Worm (Caenorhabditis elegans) whole organism, L3 larva: ENCODE results near the gene col-96.

ENCODE experiments used
- aly-2 ChIP-seq: fragments of 150-350 bp; optimal IDR thresholded peaks from 2 replicates; lab custom pipeline; 2014; ENCODE audit warnings: missing biosample characterization, missing genetic modification characterization
- ama-1 ChIP-seq: fragments of 150-350 bp; optimal IDR thresholded peaks from 2 replicates; lab custom pipeline; 2018
- ceh-82 ChIP-seq: fragments of 150-350 bp; optimal IDR thresholded peaks from 2 replicates; lab custom pipeline; 2014; ENCODE audit warnings: missing biosample characterization, missing genetic modification characterization
- mdl-1 ChIP-seq: fragments of 150-350 bp; optimal IDR thresholded peaks from 2 replicates; lab custom pipeline; 2014; ENCODE audit warnings: missing biosample characterization, missing genetic modification characterization
- nhr-11 ChIP-seq: fragments of 150-350 bp; optimal IDR thresholded peaks from 2 replicates; lab custom pipeline; 2014; ENCODE audit warnings: missing biosample characterization, missing genetic modification characterization
- nhr-28 ChIP-seq: fragments of 150-350 bp; optimal IDR thresholded peaks from 2 replicates; lab custom pipeline; 2014; ENCODE audit warnings: missing biosample characterization, missing genetic modification characterization
- zag-1 ChIP-seq: fragments of 150-350 bp; optimal IDR thresholded peaks from 2 replicates; lab custom pipeline; 2014; ENCODE audit warnings: missing biosample characterization, missing genetic modification characterization

DNA sequence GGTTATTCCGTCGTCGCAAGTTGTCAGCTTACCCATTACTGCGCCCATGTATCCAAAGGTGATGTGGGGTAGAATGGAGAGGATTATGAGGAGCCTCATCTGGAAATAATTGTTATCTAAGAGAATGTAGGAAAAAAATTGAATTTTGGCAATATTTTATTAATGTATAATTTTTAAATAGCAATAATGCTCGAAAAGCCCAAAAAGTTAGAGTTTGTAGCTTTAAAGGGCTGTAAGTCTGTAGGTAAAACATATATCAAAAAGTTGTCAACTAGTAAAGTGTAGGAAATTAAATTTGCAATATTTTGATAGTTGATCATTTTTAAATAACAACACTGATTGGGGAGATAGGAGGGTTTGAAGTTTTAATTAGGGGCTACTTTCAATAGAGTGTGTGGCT, 2.2 kb upstream of the col-96 start, which contains the start of gene Y41C4A.8:
- TF ChIP-seq mdl-1 (tag; lab: Kevin White, UChicago): no peak
- no peak for TF ChIP-seq zag-1 (tag; lab: Kevin White, UChicago)
- TF ChIP-seq nhr-11 (tag; lab: Kevin White, UChicago): no peak
- no peak for TF ChIP-seq ceh-82 (tag; lab: Kevin White, UChicago)
- no peak for TF ChIP-seq nhr-28 (tag; lab: Kevin White, UChicago)
- TF ChIP-seq ama-1 (lab: Kevin White, UChicago): no peak
- TF ChIP-seq aly-2: no peak
